Fruit fly (Drosophila melanogaster): ENCODE results near the gene CG45428.

The CG45428 gene

DNA sequence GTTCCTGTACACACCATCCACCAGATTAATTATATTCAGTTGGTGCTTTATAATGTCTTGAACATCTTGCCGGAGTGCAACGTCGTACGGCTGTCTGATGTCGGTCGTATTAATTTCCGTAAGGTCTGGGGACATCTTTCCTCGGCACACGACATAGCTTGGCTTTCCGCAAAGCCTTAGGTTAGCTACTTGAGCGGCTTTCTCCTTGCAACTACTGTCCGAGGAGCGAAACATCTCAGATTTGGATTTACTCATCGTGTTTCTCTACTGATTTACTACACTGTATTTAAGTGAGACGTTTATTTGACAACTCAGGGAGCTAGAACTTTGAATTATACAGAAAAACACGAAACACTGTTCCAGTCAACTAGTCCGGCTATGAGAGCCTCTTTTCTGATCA, at the start of gene CG45428, which contains the start of gene CG11226:
Gene CG45428, minus strand, starts transcription at position 303 of the 400 bp plus-strand sequence.
Gene CG11226, plus strand, starts transcription at position 301 of the 400 bp plus-strand sequence.
- TF ChIP-seq noc (tag; optimal IDR thresholded peaks at IDR 0.05) = no peak

DNA sequence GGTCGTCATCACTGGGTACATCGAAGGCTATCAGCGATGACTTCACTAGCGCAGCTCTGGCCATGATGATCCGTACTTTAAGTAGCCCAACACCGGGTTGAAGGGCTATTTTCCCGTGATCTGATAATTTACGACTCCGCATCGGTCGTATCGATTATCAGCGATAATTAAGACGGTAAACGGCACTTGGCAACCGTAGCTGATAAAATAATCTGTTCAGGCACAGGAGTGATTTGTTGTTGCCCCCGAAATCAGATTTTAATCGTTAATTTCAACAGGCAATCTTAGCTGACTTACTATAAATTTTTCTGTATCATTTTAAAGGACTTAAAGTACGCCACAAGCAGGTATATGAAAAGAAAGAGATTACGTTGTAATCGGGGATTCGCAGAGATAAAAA, 49.0 kb upstream of the CG45428 start:
- TF ChIP-seq noc (tag; optimal IDR thresholded peaks at IDR 0.05) = peak; percentile 62

DNA sequence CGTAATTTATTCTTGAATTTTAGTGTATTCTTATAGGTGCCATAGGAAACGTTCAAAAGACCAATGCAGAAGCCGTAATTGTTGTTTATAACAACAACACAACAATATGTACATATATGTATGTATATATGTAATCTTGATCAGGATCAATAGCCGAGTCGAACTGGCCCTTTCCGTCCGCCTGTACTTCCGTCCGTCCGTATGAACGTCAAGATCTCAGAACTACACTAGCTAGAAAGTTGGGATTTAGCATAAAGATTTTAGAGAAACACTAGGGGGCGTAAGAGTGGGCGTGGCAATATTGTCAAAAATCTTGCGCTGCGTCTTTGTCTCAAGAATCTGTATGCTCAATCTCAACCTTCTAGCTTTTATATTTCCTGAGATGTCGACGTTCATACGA, 47.6 kb upstream of the CG45428 start:
- TF ChIP-seq noc (tag; optimal IDR thresholded peaks at IDR 0.05) = no peak

dm6 chr3L:22883649-22884048, 46.8 kb upstream of the CG45428 start:
- TF ChIP-seq noc (tag; optimal IDR thresholded peaks at IDR 0.05) = no peak

DNA sequence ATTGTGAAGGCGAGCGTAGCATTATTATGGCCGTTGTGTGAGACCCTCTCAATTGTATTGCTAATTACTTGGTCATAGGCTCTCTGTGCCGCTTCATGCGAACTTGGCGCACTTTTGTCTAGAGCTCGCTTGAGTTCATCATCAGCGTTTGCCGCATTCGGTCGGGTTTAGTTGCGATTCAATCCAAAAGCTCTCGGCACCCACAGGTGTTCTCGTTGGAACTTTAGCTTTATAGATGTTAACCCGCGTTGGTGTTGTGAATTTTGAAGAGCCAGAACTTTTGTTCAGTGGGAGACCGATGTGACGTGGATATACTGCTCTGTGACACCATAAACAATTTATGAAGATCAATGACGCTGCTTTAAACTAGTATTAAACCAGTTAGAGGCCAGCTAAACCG, 44.0 kb upstream of the CG45428 start, which contains the start of gene slif:
Gene slif, plus strand, starts transcription at position 132 of the 400 bp plus-strand sequence.
- TF ChIP-seq noc (tag; optimal IDR thresholded peaks at IDR 0.05) = no peak

DNA sequence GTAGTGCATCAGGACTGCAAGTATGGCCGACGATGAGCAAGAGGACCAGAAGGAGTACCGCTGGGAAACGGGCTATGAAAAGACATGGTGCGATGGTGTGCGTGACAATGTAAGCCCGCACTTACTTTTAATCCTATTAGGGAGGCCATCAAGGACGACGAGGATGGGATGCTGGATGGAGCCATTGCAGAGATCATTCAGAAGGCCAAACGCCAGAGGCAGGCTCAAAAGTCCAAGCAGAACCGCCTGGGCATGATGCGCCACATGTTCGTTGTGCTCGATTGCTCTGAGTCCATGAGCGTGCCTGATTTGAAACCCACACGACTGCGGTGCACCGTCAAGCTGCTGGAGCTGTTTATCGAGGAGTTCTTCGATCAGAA, 42.5 kb upstream of the CG45428 start:
- TF ChIP-seq noc (tag; optimal IDR thresholded peaks at IDR 0.05) = no peak

DNA sequence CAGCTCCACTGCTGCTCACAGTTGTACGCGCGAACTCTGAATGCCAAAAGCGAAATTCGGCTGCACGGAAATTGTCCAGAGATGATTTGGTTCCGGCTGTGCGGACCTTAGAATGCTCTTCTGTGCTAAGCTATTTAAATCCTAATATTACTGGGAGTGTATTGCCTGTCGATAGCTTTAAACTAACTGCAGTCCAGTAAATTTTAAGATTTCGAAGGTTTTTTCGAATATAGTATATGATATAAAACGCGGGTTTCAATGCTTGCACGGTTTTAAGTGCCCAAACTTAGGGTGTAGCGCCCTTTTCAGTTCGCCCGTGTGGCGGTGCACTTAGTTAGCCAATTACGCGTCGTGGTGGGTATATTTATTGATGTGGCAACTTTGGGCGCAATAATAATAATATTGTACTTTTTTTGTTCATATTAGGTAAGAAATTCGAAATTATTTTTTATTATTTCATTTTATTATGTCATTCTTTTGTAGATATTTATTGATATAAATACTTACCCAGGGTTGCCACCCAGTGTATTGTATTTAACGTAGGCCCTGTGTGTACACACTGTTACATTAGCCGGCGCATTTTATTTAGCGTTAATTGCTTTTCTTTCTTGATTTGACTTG, 42.0 kb upstream of the CG45428 start, which contains the start of the genes Chro and Ssl1:
Gene Chro, minus strand, starts transcription at position 262 of the 621 bp plus-strand sequence.
Gene Ssl1, plus strand, starts transcription at position 367 of the 621 bp plus-strand sequence.
- peak; percentile 100 for TF ChIP-seq noc (tag; optimal IDR thresholded peaks at IDR 0.05)

dm6 chr3L:22877934-22878333, 41.1 kb upstream of the CG45428 start:
- TF ChIP-seq noc (tag; optimal IDR thresholded peaks at IDR 0.05) = no peak

DNA sequence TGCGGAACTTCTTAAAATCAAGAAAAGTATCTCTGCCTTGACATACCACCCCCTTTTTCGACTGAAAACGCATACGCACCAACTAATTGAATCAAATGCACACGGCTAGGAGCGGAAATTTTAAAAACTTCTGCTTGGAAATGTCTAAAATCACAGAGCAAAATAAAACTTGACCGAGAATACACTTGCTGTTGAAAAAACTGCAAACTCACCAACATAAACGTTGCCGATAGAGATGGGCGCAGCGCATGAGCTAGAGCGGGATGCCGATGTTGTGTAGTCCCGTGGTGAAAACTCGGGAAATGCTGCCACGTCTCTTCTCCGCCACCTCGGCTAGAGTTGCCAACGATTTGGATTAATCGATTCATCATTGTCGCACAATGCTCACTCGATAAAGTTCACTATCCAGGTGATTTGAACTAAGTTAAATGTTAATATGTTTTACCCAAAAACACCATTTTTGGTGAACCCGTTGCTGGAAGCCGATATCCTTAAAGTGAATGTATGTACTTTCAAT, 35.0 kb upstream of the CG45428 start, which contains the start of the genes CG11109 and Arf1:
Gene CG11109, plus strand, starts transcription at position 356 of the 517 bp plus-strand sequence.
Gene Arf1, minus strand, starts transcription at position 387 of the 517 bp plus-strand sequence.
- peak; percentile 32 for TF ChIP-seq noc (tag; optimal IDR thresholded peaks at IDR 0.05)

dm6 chr3L:22871030-22871844, 34.4 kb upstream of the CG45428 start:
- TF ChIP-seq noc (tag; optimal IDR thresholded peaks at IDR 0.05) = peak; percentile 12

DNA sequence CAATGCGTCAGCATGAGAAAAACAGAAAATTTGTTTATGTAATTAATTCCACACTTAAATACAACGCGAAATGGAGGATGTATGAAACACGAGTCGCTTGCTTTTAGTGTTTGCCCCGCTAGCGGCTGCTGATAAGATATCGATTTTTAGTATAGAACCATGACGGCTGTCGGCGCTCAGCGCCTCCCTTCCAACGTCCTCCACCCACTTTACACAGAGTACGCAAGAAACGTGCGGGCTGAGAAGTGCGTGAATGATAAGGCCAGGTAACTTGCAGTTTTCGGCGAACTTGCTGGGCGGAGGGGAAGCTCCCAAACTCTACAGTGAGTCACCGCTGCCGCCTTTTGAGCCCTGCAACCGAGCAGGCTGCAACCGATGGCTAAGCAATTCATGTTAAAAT, 33.5 kb upstream of the CG45428 start:
- no peak for TF ChIP-seq noc (tag; optimal IDR thresholded peaks at IDR 0.05)

dm6 chr3L:22868070-22868469, 31.2 kb upstream of the CG45428 start, which contains the start of gene EMC4:
Gene EMC4 (minus strand): TSS chr3L:22868243.
- peak; percentile 56 for TF ChIP-seq noc (tag; optimal IDR thresholded peaks at IDR 0.05)

DNA sequence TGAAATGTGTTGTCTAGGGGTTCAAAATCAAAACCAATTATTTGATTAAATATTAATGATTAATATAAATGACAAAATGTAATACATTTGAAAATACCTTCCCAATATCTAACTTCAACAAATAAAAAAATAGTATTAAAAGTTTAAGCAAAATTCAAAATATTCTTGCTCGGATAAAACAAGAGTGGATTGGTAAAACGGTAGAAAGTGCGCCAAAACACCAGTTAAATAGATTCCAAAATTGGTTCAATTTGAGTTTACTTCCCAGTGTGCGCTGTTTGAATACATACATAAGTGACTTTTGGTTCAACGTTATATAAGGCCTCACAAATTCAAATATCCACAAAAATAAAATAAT, 28.2 kb upstream of the CG45428 start:
- peak; percentile 63 for TF ChIP-seq noc (tag; optimal IDR thresholded peaks at IDR 0.05)

- TF ChIP-seq noc (tag; optimal IDR thresholded peaks at IDR 0.05) = no peak
Measured at dm6 chr3L:22864254-22865060, 27.6 kb upstream of the CG45428 start, which contains the start of gene CG33170. Gene CG33170 (plus strand): TSS chr3L:22864600.

- TF ChIP-seq noc (tag; optimal IDR thresholded peaks at IDR 0.05) = no peak
Measured at dm6 chr3L:22863367-22864078, 26.7 kb upstream of the CG45428 start, which contains the start of gene CG33169. Gene CG33169 (plus strand): TSS chr3L:22863864.

Data from whole organism, larva.